Fruit fly (Drosophila melanogaster) whole organism, adult: Measurements from ENCODE around the gene CG5196.
A peak's percentile ranks its signal among the peaks of the same experiment; 100 is the strongest.

Experiments
- CG11617 ChIP-seq: fragments of 200-800 bp; sonication (Bioruptor generic); optimal IDR thresholded peaks from 2 replicates; lab custom pipeline; 2017; ENCODE audit warnings: mild to moderate bottlenecking, missing biosample characterization, missing genetic modification reagents, missing genetic modification characterization
- CG12768 ChIP-seq: fragments of 200-800 bp; sonication (Bioruptor generic); optimal IDR thresholded peaks from 2 replicates; lab custom pipeline; 2017; ENCODE audit warnings: missing biosample characterization, missing genetic modification characterization, mild to moderate bottlenecking, moderate library complexity, missing genetic modification reagents
- CG14711 ChIP-seq: fragments of 200-800 bp; sonication (Bioruptor generic); optimal IDR thresholded peaks from 2 replicates; lab custom pipeline; 2018; ENCODE audit warnings: missing biosample characterization, mild to moderate bottlenecking, missing genetic modification characterization, moderate library complexity
- CG1620 ChIP-seq: fragments of 200-800 bp; sonication (Bioruptor generic); optimal IDR thresholded peaks from 2 replicates; lab custom pipeline; 2016; ENCODE audit warnings: missing biosample characterization, missing genetic modification characterization
- CG33017 ChIP-seq: fragments of 200-800 bp; sonication (Bioruptor generic); optimal IDR thresholded peaks from 2 replicates; lab custom pipeline; 2018; ENCODE audit warnings: missing biosample characterization, mild to moderate bottlenecking, missing genetic modification characterization, moderate library complexity
- CG5204 ChIP-seq: fragments of 200-800 bp; sonication (Bioruptor generic); optimal IDR thresholded peaks from 2 replicates; lab custom pipeline; 2016; ENCODE audit warnings: missing biosample characterization, missing genetic modification characterization
- CG7045 ChIP-seq: fragments of 200-800 bp; sonication (Bioruptor generic); optimal IDR thresholded peaks from 2 replicates; lab custom pipeline; 2017; ENCODE audit warnings: missing biosample characterization, mild to moderate bottlenecking, missing genetic modification characterization
- CG7101 ChIP-seq: fragments of 200-800 bp; sonication (Bioruptor generic); optimal IDR thresholded peaks from 2 replicates; lab custom pipeline; 2018; ENCODE audit warnings: missing biosample characterization, mild to moderate bottlenecking, missing genetic modification characterization, moderate library complexity
- Clk ChIP-seq: fragments of 200-800 bp; sonication (Bioruptor generic); optimal IDR thresholded peaks from 2 replicates; lab custom pipeline; 2017; ENCODE audit warnings: missing biosample characterization, missing genetic modification characterization
- Crg-1 ChIP-seq: fragments of 200-800 bp; sonication (Bioruptor generic); optimal IDR thresholded peaks from 2 replicates; lab custom pipeline; 2016; ENCODE audit warnings: missing biosample characterization, missing genetic modification characterization
- Hr96 ChIP-seq: fragments of 200-800 bp; sonication (Bioruptor generic); optimal IDR thresholded peaks from 2 replicates; lab custom pipeline; 2016; ENCODE audit warnings: missing biosample characterization, missing genetic modification characterization
- Mnt ChIP-seq: fragments of 200-800 bp; sonication (Bioruptor generic); optimal IDR thresholded peaks from 2 replicates; lab custom pipeline; 2016; ENCODE audit warnings: missing biosample characterization, mild to moderate bottlenecking, missing genetic modification characterization
- bab1 ChIP-seq: fragments of 200-800 bp; sonication (Bioruptor generic); optimal IDR thresholded peaks from 3 replicates; lab custom pipeline; 2019; ENCODE audit warnings: missing biosample characterization, mild to moderate bottlenecking, missing genetic modification characterization, moderate library complexity
- cic ChIP-seq: fragments of 200-800 bp; sonication (Bioruptor generic); optimal IDR thresholded peaks from 2 replicates; lab custom pipeline; 2017; ENCODE audit warnings: missing biosample characterization, mild to moderate bottlenecking, missing genetic modification characterization, moderate library complexity
- cnc ChIP-seq, 2 experiments: fragments of >200 bp; optimal IDR thresholded peaks; 2 replicates each; lab custom pipeline; 2017
- kay ChIP-seq: fragments of 200-800 bp; sonication (Bioruptor generic); peaks from one replicate; lab custom pipeline; 2016; ENCODE audit warnings: missing biosample characterization, missing genetic modification characterization, borderline replicate concordance
- ovo ChIP-seq: fragments of 200-800 bp; sonication (Bioruptor generic); optimal IDR thresholded peaks from 2 replicates; lab custom pipeline; 2016; ENCODE audit warnings: missing biosample characterization, missing genetic modification characterization
- pad ChIP-seq: fragments of 200-800 bp; sonication (Bioruptor generic); optimal IDR thresholded peaks from 3 replicates; lab custom pipeline; 2017; ENCODE audit warnings: missing biosample characterization, missing genetic modification characterization, mild to moderate bottlenecking, moderate library complexity, missing genetic modification reagents
- tj ChIP-seq: fragments of 200-800 bp; sonication (Bioruptor generic); optimal IDR thresholded peaks from 3 replicates; lab custom pipeline; 2017; ENCODE audit warnings: missing biosample characterization, mild to moderate bottlenecking, missing genetic modification characterization, moderate library complexity
- toe ChIP-seq: fragments of 200-800 bp; sonication (Bioruptor generic); optimal IDR thresholded peaks from 2 replicates; lab custom pipeline; 2016; ENCODE audit warnings: missing biosample characterization, missing genetic modification characterization

The CG5196 gene

DNA sequence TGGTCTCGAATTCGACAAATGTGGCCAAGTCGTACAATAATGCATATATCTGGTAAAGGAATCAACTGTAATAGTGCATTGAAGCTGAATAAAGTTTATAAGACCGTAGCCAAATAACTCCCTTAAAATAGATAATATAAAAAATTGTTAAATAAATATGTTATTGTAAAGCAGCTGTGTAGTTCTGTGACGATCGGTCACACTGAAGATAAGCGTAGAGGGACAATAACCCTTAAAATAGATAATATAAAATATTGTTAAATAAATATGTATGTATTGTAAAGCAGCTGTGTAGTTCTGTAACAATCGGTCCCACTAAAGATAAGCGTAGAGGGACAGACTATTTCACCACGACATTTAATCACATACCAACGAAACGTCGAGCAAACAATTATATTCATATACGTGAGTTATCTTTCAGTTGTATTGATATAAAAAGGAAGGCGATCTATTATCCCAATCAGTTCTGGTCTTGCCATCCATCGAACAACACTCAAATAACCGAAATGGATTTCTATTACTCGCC, 32.8 kb upstream of the CG5196 start, which contains the start of gene GstD5:
Gene GstD5 (plus strand): TSS at position 476 of the 526 bp plus-strand sequence.
- no peak for TF ChIP-seq CG33017

DNA sequence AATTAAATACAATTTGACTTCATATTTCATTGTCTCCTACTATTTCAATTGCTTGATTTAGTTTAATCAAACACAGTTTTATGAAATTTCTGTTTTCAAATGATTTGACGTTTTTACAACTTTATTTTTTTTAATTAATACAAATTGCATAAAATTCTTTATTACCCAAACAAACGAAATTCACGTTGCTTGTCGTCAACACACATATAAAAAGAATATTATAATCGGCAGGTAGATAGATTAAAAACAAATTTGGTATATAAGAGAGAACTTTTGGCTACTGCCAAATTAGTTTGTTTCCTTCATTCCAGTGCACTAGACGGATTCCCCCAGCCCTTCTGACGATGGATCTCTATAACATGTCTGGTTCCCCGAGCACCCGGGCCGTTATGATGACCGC, 31.3 kb upstream of the CG5196 start, which contains the start of gene GstD6:
Gene GstD6 (plus strand): TSS at position 301 of the 400 bp plus-strand sequence.
- no peak for TF ChIP-seq Hr96 (GFP tag; lab: Kevin White, UChicago)
- TF ChIP-seq CG5204 (GFP tag; lab: Kevin White, UChicago): no peak
- TF ChIP-seq tj: no peak
- no peak for TF ChIP-seq cic (GFP tag; lab: Kevin White, UChicago)
- TF ChIP-seq bab1 (GFP tag; lab: Kevin White, UChicago): no peak
- no peak for TF ChIP-seq CG14711
- no peak for TF ChIP-seq CG12768 (GFP tag; lab: Kevin White, UChicago)
- TF ChIP-seq kay (GFP tag; lab: Kevin White, UChicago): no peak
- TF ChIP-seq ovo (GFP tag; lab: Kevin White, UChicago): no peak
- TF ChIP-seq Crg-1 (GFP tag; lab: Kevin White, UChicago): no peak
- no peak for TF ChIP-seq cnc (optimal IDR thresholded peaks at IDR 0.05; lab: Kevin White, UChicago)

DNA sequence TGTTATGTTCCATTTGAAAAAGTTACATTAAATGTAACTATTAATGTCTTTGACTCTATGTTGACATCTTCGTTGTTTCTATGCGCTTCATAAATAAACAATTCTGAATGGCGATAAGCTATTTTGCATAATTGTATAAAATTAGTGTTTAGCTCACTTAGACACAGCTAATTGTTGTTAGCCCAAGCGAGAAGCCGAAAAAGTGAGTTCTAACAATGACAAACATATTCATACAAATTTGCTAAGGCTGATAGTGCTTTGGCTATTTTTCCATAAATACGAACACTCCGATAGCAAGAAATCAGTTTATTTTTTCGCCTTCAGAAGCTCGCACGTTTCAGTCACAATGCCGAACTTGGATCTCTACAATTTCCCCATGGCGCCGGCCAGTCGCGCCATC, 29.9 kb upstream of the CG5196 start, which contains the start of gene GstD7:
Gene GstD7 (plus strand): TSS at position 301 of the 400 bp plus-strand sequence.
- TF ChIP-seq kay (GFP tag; lab: Kevin White, UChicago): peak; percentile 18
- TF ChIP-seq pad (GFP tag; lab: Kevin White, UChicago): no peak

DNA sequence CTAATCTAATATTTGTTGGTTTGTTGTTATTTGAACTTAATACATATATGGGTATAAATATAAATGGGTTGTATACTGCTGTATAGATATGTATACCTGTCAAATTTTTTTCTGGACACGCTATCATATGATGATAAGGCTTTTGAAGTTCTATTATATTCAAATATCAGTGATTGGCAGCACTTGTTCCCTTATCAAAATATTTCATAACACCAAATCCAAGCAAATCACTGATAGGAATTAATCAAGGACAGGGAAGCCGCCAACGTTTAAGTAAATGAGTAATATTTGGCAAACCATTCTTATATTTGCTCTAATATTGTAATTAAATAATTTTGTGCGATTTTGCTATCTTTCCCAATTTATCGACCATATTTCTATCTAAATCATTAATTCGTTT, 28.9 kb upstream of the CG5196 start:
- TF ChIP-seq Crg-1 (GFP tag; lab: Kevin White, UChicago) (no peak), ovo (GFP tag; lab: Kevin White, UChicago) (no peak), pad (GFP tag; lab: Kevin White, UChicago) (no peak), CG14711 (no peak), Hr96 (GFP tag; lab: Kevin White, UChicago) (no peak), CG7045 (GFP tag; lab: Kevin White, UChicago) (no peak), CG5204 (GFP tag; lab: Kevin White, UChicago) (no peak)

DNA sequence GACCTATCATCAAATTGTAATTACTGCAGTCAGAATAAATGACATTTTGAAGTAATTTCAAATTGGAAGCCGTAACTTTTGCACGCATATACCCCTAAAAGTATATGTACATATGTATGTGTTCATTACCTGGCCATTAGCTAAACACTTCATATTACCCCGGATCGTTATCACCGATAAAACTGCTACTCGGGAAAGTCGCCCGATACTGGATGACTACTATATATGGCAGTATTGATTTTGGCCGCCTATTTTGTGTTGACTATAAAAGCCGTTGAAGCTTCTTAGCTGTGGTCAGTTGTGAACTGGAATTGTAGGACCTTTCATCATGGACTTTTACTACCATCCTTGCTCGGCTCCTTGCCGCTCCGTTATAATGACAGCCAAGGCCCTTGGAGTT, 28.4 kb upstream of the CG5196 start, which contains the start of gene GstD8:
Gene GstD8 (plus strand): TSS at position 301 of the 400 bp plus-strand sequence.
- no peak for TF ChIP-seq CG11617 (GFP tag; lab: Kevin White, UChicago)

DNA sequence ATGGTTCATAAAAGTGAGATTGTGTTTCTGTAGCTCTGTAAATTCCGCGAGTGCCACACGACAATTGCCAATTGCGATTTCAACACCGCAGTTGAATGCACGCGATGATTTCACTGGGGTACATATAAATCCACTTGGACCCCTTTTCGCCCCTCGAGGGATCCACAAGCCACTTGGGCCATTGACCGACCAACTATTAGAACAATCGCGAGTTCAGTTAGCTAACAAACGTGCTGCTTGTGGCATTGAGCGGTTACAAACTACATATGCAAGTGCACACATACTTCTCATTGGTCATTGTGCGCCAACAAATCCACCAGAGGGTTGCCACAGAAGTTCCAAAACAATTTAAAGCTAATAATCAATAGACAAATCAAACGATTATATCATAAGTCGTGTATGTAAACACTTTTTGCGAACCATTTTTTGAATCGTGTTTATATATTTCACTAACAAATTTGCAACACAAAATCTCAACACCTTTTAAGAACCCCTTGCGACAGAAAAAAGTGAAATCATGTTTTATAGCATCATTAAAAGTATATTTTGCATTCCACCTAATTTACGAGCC, 26.9 kb upstream of the CG5196 start:
- TF ChIP-seq CG11617 (GFP tag; lab: Kevin White, UChicago): no peak
- peak; percentile 39 for TF ChIP-seq CG12768 (GFP tag; lab: Kevin White, UChicago)

DNA sequence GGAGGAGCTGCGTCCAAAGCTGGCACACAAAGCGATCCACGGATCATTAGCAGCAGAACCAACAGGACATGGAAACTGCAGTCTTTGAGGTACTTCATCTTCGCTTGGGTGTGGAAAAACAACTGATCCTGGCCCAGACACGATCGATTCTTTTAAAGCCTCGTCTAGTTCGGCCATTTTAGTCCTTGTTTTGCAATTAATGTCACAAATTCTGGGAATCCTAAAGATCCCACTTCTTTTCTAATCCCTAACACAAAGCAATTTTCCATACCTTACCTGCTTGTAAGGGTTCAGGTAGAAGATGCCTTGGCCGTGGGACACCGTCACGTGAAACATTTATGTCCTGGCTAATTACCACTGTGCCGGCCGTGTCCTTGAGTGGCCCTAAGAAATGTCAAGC, 25.6 kb upstream of the CG5196 start, which contains the start of gene CG10035:
Gene CG10035 (minus strand): TSS at position 129 of the 400 bp plus-strand sequence.
- TF ChIP-seq CG12768 (GFP tag; lab: Kevin White, UChicago) (no peak), Crg-1 (GFP tag; lab: Kevin White, UChicago) (no peak), CG5204 (GFP tag; lab: Kevin White, UChicago) (no peak)

DNA sequence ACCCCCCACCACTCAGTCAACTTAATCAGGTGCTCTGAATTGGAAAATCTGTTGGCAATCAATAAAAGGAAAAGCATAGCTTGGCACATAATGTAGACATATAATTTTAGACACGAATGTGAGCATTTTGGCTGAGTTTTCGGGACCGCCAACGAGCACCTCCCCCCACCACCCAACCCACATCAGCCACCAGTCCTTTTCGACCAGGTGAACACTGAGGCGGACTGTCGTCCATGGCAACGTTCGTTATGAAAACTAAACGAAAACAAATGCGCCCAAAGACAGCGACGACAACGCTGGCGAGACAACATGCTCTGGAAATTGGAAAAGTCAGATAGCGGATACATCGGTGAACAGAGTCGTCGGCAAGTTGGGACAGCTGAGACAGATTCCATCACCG, 25.1 kb upstream of the CG5196 start, which contains the start of gene GstD11:
Gene GstD11 (plus strand): TSS at position 301 of the 400 bp plus-strand sequence.
- TF ChIP-seq CG12768 (GFP tag; lab: Kevin White, UChicago): no peak
- TF ChIP-seq CG11617 (GFP tag; lab: Kevin White, UChicago): no peak
- TF ChIP-seq CG7101: no peak
- no peak for TF ChIP-seq CG1620 (GFP tag; lab: Kevin White, UChicago)
- no peak for TF ChIP-seq Crg-1 (GFP tag; lab: Kevin White, UChicago)
- TF ChIP-seq Clk (GFP tag; lab: Kevin White, UChicago): no peak
- TF ChIP-seq Mnt (GFP tag; lab: Kevin White, UChicago): no peak
- no peak for TF ChIP-seq cic (GFP tag; lab: Kevin White, UChicago)
- no peak for TF ChIP-seq CG5204 (GFP tag; lab: Kevin White, UChicago)
- no peak for TF ChIP-seq CG33017
- no peak for TF ChIP-seq CG7045 (GFP tag; lab: Kevin White, UChicago)
- TF ChIP-seq ovo (GFP tag; lab: Kevin White, UChicago): no peak
- TF ChIP-seq bab1 (GFP tag; lab: Kevin White, UChicago): no peak
- no peak for TF ChIP-seq kay (GFP tag; lab: Kevin White, UChicago)
- no peak for TF ChIP-seq tj
- no peak for TF ChIP-seq Hr96 (GFP tag; lab: Kevin White, UChicago)
- TF ChIP-seq toe (GFP tag; lab: Kevin White, UChicago): no peak
- no peak for TF ChIP-seq CG14711
